Worm (Caenorhabditis elegans) whole organism, L1 larva: ENCODE data around the gene C29G2.3.

Experiments
- aly-2 ChIP-seq: fragments of 150-350 bp; optimal IDR thresholded peaks from 2 replicates; lab custom pipeline; 2014; ENCODE audit warnings: missing biosample characterization, missing genetic modification characterization
- ceh-82 ChIP-seq, 3 experiments: fragments of 150-350 bp in 1 of 3; sonication (generic microtip) in 2 of 3; optimal IDR thresholded peaks; 2 replicates each; lab custom pipeline; 2014 to 2017; ENCODE audit warnings: missing biosample characterization in 3 of 3, missing genetic modification characterization in 3 of 3
- efl-1 ChIP-seq, 4 experiments: fragments of 150-350 bp; optimal IDR thresholded peaks in 3 of 4; peaks in 1 of 4; 1 replicate in 1 of 4; 2 replicates in 3 of 4; lab custom pipeline; 2014; ENCODE audit warnings: missing biosample characterization in 2 of 4, missing genetic modification characterization in 2 of 4, missing genetic modification reagents in 2 of 4
- fkh-10 ChIP-seq: sonication (generic microtip); optimal IDR thresholded peaks from 2 replicates; lab custom pipeline; 2017; ENCODE audit warnings: missing biosample characterization, missing genetic modification reagents, missing genetic modification characterization
- lin-39 ChIP-seq: fragments of 150-350 bp; optimal IDR thresholded peaks from 2 replicates; lab custom pipeline; 2014; ENCODE audit warnings: missing biosample characterization, missing genetic modification reagents, missing genetic modification characterization
- mep-1 ChIP-seq: fragments of 150-350 bp; optimal IDR thresholded peaks from 2 replicates; lab custom pipeline; 2014; ENCODE audit warnings: missing biosample characterization, missing genetic modification characterization
- nhr-77 ChIP-seq: fragments of 150-350 bp; optimal IDR thresholded peaks from 2 replicates; lab custom pipeline; 2014; ENCODE audit warnings: missing biosample characterization, missing genetic modification characterization
- unc-30 ChIP-seq: sonication (generic microtip); optimal IDR thresholded peaks from 2 replicates; lab custom pipeline; 2017; ENCODE audit warnings: missing biosample characterization, missing genetic modification characterization
- unc-62 ChIP-seq: fragments of 150-350 bp; optimal IDR thresholded peaks from 2 replicates; lab custom pipeline; 2014; ENCODE audit warnings: missing biosample characterization, missing genetic modification reagents, missing genetic modification characterization

ce11 chrV:2614986-2615687, 34.4 kb downstream of the C29G2.3 start, which contains the start of gene F53E10.1:
- no peak for TF ChIP-seq fkh-10 (GFP tag; lab: Kevin White, UChicago)
- TF ChIP-seq aly-2 (tag; lab: Kevin White, UChicago), result no peak
- peak; percentile 47 to 58 for TF ChIP-seq efl-1 (optimal IDR thresholded peaks at IDR 0.05; lab: Kevin White, UChicago)
- peak; percentile 44 to 93 for TF ChIP-seq efl-1 (GFP tag; optimal IDR thresholded peaks at IDR 0.05 in 1 of 2; lab: Kevin White, UChicago)
- TF ChIP-seq nhr-77 (tag; lab: Kevin White, UChicago), result no peak
- TF ChIP-seq lin-39 (tag; lab: Kevin White, UChicago), result no peak
- no peak for TF ChIP-seq unc-62 (GFP tag; lab: Kevin White, UChicago)
- no peak for TF ChIP-seq ceh-82 (tag; optimal IDR thresholded peaks at IDR 0.05; lab: Kevin White, UChicago)
- no peak for TF ChIP-seq unc-30 (tag; lab: Kevin White, UChicago)
- peak; percentile 52 for TF ChIP-seq mep-1 (tag; lab: Kevin White, UChicago)
